Fruit fly (Drosophila melanogaster) whole organism, wandering third instar larva: ENCODE data around the gene CG33127.

Experiments used
- HLH106 ChIP-seq: fragments of 200-800 bp; optimal IDR thresholded peaks from 3 replicates; lab custom pipeline; 2019; ENCODE audit warnings: missing biosample characterization, mild to moderate bottlenecking, missing genetic modification characterization, moderate library complexity
- Hnf4 ChIP-seq: fragments of 200-800 bp; sonication (Bioruptor generic); optimal IDR thresholded peaks from 2 replicates; lab custom pipeline; 2016; ENCODE audit warnings: missing biosample characterization, mild to moderate bottlenecking, missing genetic modification characterization
- Hr78 ChIP-seq: fragments of >200 bp; optimal IDR thresholded peaks from 2 replicates; lab custom pipeline; 2017; ENCODE audit warnings: missing biosample characterization, missing genetic modification characterization
- Jra ChIP-seq: sonication (Bioruptor generic); optimal IDR thresholded peaks from 2 replicates; lab custom pipeline; 2016; ENCODE audit warnings: missing biosample characterization, missing genetic modification characterization
- Myc ChIP-seq: fragments of >200 bp; optimal IDR thresholded peaks from 2 replicates; lab custom pipeline; 2017
- OdsH ChIP-seq: fragments of 200-800 bp; sonication (Bioruptor generic); optimal IDR thresholded peaks from 2 replicates; lab custom pipeline; 2016; ENCODE audit warnings: missing biosample characterization, mild to moderate bottlenecking, missing genetic modification characterization
- dmrt93B ChIP-seq: fragments of 200-800 bp; sonication (Bioruptor generic); optimal IDR thresholded peaks from 2 replicates; lab custom pipeline; 2018; ENCODE audit warnings: missing biosample characterization, mild to moderate bottlenecking, missing genetic modification characterization
- ey ChIP-seq: fragments of 200-800 bp; sonication (Bioruptor generic); optimal IDR thresholded peaks from 2 replicates; lab custom pipeline; 2016; ENCODE audit warnings: missing biosample characterization, missing genetic modification characterization
- lola ChIP-seq: fragments of >200 bp; optimal IDR thresholded peaks from 2 replicates; lab custom pipeline; 2017; ENCODE audit warnings: missing biosample characterization, missing genetic modification characterization
- pan ChIP-seq: fragments of >200 bp; optimal IDR thresholded peaks from 2 replicates; lab custom pipeline; 2017
- psq ChIP-seq: fragments of 200-800 bp; sonication (Bioruptor generic); optimal IDR thresholded peaks from 3 replicates; lab custom pipeline; 2017; ENCODE audit warnings: missing biosample characterization, mild to moderate bottlenecking, missing genetic modification characterization, moderate library complexity
- sage ChIP-seq: fragments of 200-800 bp; sonication (Bioruptor generic); optimal IDR thresholded peaks from 2 replicates; lab custom pipeline; 2016; ENCODE audit warnings: missing biosample characterization, mild to moderate bottlenecking, missing genetic modification characterization
- usp ChIP-seq: fragments of >200 bp; optimal IDR thresholded peaks from 2 replicates; lab custom pipeline; 2017; ENCODE audit warnings: missing biosample characterization, missing genetic modification characterization

DNA sequence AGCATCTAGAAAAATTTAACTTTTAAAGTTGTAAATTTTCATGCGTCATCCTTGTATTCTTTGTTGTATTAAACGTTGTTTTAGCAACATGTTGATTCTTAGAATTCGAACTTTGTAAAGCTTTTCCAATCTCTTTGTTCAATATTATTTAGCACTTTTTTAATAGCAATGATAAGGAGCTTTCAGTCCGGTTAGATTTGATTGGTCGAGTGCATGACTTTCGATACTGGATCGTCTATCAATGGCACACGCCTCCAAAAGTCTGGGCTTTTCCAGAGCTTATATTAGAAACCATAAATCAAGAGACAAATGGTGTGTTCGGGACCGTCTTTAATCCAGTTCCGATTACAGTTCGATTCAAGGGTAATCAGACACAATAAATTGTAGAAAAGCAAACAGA lies 2.2 kb upstream of the CG33127 start:
- no peak for TF ChIP-seq psq
- TF ChIP-seq dmrt93B = no peak
- no peak for TF ChIP-seq Myc (lab: Kevin White, UChicago)
- no peak for TF ChIP-seq pan
- no peak for TF ChIP-seq OdsH
- no peak for TF ChIP-seq usp (GFP tag; lab: Kevin White, UChicago)
- TF ChIP-seq ey (GFP tag; lab: Kevin White, UChicago) = no peak
- TF ChIP-seq Hnf4 = no peak
- TF ChIP-seq lola (GFP tag; lab: Kevin White, UChicago) = no peak
- TF ChIP-seq Hr78 = no peak
- no peak for TF ChIP-seq Jra (GFP tag; lab: Kevin White, UChicago)
- TF ChIP-seq sage (GFP tag; lab: Kevin White, UChicago) = no peak
- no peak for TF ChIP-seq HLH106 (tag; lab: Kevin White, UChicago)
